Worm (Caenorhabditis elegans) whole organism, late embryonic: ENCODE data around the gene tag-325.

Source experiments
- K09A11.1 ChIP-seq: sonication (generic microtip); optimal IDR thresholded peaks from 2 replicates; lab custom pipeline; 2017; ENCODE audit warnings: antibody characterized with exemption, mild to moderate bottlenecking, missing genetic modification characterization, missing compliant biosample characterization; ENCODE audit not compliant: insufficient read depth
- ceh-22 ChIP-seq: sonication (generic microtip); optimal IDR thresholded peaks from 2 replicates; lab custom pipeline; 2017; ENCODE audit warnings: missing biosample characterization, missing genetic modification characterization
- ceh-24 ChIP-seq: sonication (generic microtip); optimal IDR thresholded peaks from 2 replicates; lab custom pipeline; 2016; ENCODE audit warnings: mild to moderate bottlenecking, missing genetic modification characterization, missing compliant biosample characterization
- hlh-8 ChIP-seq: sonication (generic microtip); optimal IDR thresholded peaks from 2 replicates; lab custom pipeline; 2016; ENCODE audit warnings: missing genotype, missing genetic modification characterization, missing compliant biosample characterization
- lim-6 ChIP-seq: sonication (generic microtip); optimal IDR thresholded peaks from 2 replicates; lab custom pipeline; 2016; ENCODE audit warnings: missing genetic modification characterization, missing compliant biosample characterization
- pag-3 ChIP-seq: sonication (generic microtip); optimal IDR thresholded peaks from 2 replicates; lab custom pipeline; 2016; ENCODE audit warnings: missing compliant biosample characterization, missing genetic modification characterization, borderline replicate concordance
- pha-4 ChIP-seq: fragments of 150-350 bp; optimal IDR thresholded peaks from 2 replicates; lab custom pipeline; 2018; ENCODE audit warnings: missing biosample characterization, missing genetic modification reagents, missing genetic modification characterization
- tbx-2 ChIP-seq: sonication (generic microtip); optimal IDR thresholded peaks from 2 replicates; lab custom pipeline; 2016; ENCODE audit warnings: missing genetic modification characterization, missing compliant biosample characterization
- unc-55 ChIP-seq: sonication (generic microtip); optimal IDR thresholded peaks from 2 replicates; lab custom pipeline; 2017; ENCODE audit warnings: missing biosample characterization, missing genetic modification reagents, missing genetic modification characterization
- unc-86 ChIP-seq: sonication (generic microtip); optimal IDR thresholded peaks from 2 replicates; lab custom pipeline; 2016; ENCODE audit warnings: missing genetic modification characterization, missing compliant biosample characterization
- ztf-16 ChIP-seq: sonication (generic microtip); optimal IDR thresholded peaks from 2 replicates; lab custom pipeline; 2017; ENCODE audit warnings: missing genetic modification characterization, missing compliant biosample characterization

DNA sequence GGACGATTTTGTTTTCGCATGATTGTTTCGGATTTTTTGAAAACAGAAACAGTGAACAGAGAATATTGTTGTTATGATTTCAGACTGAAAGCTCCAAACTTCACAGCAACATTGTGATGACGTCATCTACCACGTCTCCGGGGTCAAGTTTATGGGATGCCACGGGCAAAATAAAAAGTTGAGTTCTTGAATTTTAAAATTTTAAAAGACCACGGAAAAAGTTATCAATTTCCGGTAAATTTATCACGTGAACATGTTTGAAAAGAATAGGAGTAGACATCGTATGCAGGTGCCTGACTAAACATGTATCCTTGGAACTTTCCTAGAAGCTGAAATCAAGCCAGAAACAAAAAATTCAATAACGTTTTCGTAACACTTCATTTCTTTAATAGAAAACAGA is 33.1 kb upstream of the tag-325 start, which contains the start of gene B0393.4:
- no peak for TF ChIP-seq ztf-16 (tag; lab: Kevin White, UChicago)
- no peak for TF ChIP-seq pag-3 (tag; lab: Kevin White, UChicago)
- TF ChIP-seq lim-6 (tag; lab: Kevin White, UChicago) = no peak
- no peak for TF ChIP-seq ceh-22 (tag; lab: Kevin White, UChicago)
- TF ChIP-seq ceh-24 = no peak
- no peak for TF ChIP-seq tbx-2 (tag; lab: Kevin White, UChicago)
- TF ChIP-seq K09A11.1 (tag; lab: Kevin White, UChicago) = no peak
- TF ChIP-seq pha-4 = no peak
- no peak for TF ChIP-seq hlh-8 (tag; lab: Kevin White, UChicago)
- no peak for TF ChIP-seq unc-86 (tag; lab: Kevin White, UChicago)
- TF ChIP-seq unc-55 (GFP tag; lab: Kevin White, UChicago) = no peak
